Fruit fly (Drosophila melanogaster): ENCODE measurements around the gene CG1265.

CG1265 gene

dm6 chr3L:4283428-4284089 is 29.0 kb downstream of the CG1265 start, which contains the start of the genes srw and CG1316:
Gene srw, minus strand, starts transcription at chr3L:4283478.
Gene CG1316, plus strand, starts transcription at chr3L:4283851.
- TF ChIP-seq HLH106 (tag; optimal IDR thresholded peaks at IDR 0.05): no peak
- peak; percentile 44 for TF ChIP-seq Hnf4 (GFP tag; optimal IDR thresholded peaks at IDR 0.05)
- TF ChIP-seq h (GFP tag; optimal IDR thresholded peaks at IDR 0.05): peak; percentile 45
- TF ChIP-seq usp (GFP tag; optimal IDR thresholded peaks at IDR 0.05): no peak

dm6 chr3L:4286784-4287183 is 32.2 kb downstream of the CG1265 start, which contains the start of gene TfIIEbeta:
Gene TfIIEbeta, plus strand, starts transcription at chr3L:4287038.
- TF ChIP-seq Hr78 (GFP tag; optimal IDR thresholded peaks at IDR 0.05): no peak
- TF ChIP-seq woc (GFP tag; optimal IDR thresholded peaks at IDR 0.05): peak; percentile 35
- TF ChIP-seq HLH106 (tag; optimal IDR thresholded peaks at IDR 0.05): peak; percentile 16
- no peak for TF ChIP-seq dsf (GFP tag; optimal IDR thresholded peaks at IDR 0.05; ENCODE audit: borderline replicate concordance)
- no peak for TF ChIP-seq Hr83 (GFP tag; optimal IDR thresholded peaks at IDR 0.05; ENCODE audit: poor library complexity, severe bottlenecking)
- peak; percentile 12 for TF ChIP-seq h (GFP tag; optimal IDR thresholded peaks at IDR 0.05)
- peak; percentile 5 for TF ChIP-seq OdsH (GFP tag; optimal IDR thresholded peaks at IDR 0.05)
- peak; percentile 52 for TF ChIP-seq rgr (GFP tag; optimal IDR thresholded peaks at IDR 0.05)

- TF ChIP-seq CG9705 (GFP tag; optimal IDR thresholded peaks at IDR 0.05): no peak
- no peak for TF ChIP-seq Vsx2 (GFP tag; optimal IDR thresholded peaks at IDR 0.05; ENCODE audit: partially characterized antibody)
- TF ChIP-seq br (GFP tag; optimal IDR thresholded peaks at IDR 0.05): peak; percentile 76
- TF ChIP-seq h (GFP tag; optimal IDR thresholded peaks at IDR 0.05): peak; percentile 73
- TF ChIP-seq fru (GFP tag; optimal IDR thresholded peaks at IDR 0.05): peak; percentile 75
- TF ChIP-seq Mio (GFP tag; optimal IDR thresholded peaks at IDR 0.05): no peak
- no peak for TF ChIP-seq Hr78 (GFP tag; optimal IDR thresholded peaks at IDR 0.05)
- TF ChIP-seq usp (GFP tag; optimal IDR thresholded peaks at IDR 0.05): no peak
- peak; percentile 37 for TF ChIP-seq Jra (GFP tag; optimal IDR thresholded peaks at IDR 0.05)
- peak; percentile 17 for TF ChIP-seq sv (GFP tag; optimal IDR thresholded peaks at IDR 0.05)
- no peak for TF ChIP-seq GATAd (GFP tag; optimal IDR thresholded peaks at IDR 0.05)
- peak; percentile 63 for TF ChIP-seq rgr (GFP tag; optimal IDR thresholded peaks at IDR 0.05)
- TF ChIP-seq N (GFP tag; optimal IDR thresholded peaks at IDR 0.05): no peak
- TF ChIP-seq sage (GFP tag; optimal IDR thresholded peaks at IDR 0.05): no peak
- no peak for TF ChIP-seq jim (GFP tag; optimal IDR thresholded peaks at IDR 0.05)
- no peak for TF ChIP-seq dmrt93B (GFP tag; optimal IDR thresholded peaks at IDR 0.05)
- TF ChIP-seq foxo (GFP tag; optimal IDR thresholded peaks at IDR 0.05): peak; percentile 26 to 66
- TF ChIP-seq HLH106 (tag; optimal IDR thresholded peaks at IDR 0.05): peak; percentile 60
- no peak for TF ChIP-seq tai (GFP tag; optimal IDR thresholded peaks at IDR 0.05)
- no peak for TF ChIP-seq Abd-B (GFP tag; optimal IDR thresholded peaks at IDR 0.05)
- no peak for TF ChIP-seq Dfd (GFP tag; optimal IDR thresholded peaks at IDR 0.05)
- peak; percentile 59 for TF ChIP-seq Sp1 (GFP tag; optimal IDR thresholded peaks at IDR 0.05)
- no peak for TF ChIP-seq dl (GFP tag; optimal IDR thresholded peaks at IDR 0.05; ENCODE audit: insufficient read depth in 1 of 2, partially characterized antibody in 2 of 2)
- TF ChIP-seq Rel (GFP tag; optimal IDR thresholded peaks at IDR 0.05): no peak
- peak; percentile 18 for TF ChIP-seq Rel (tag; optimal IDR thresholded peaks at IDR 0.05)
- no peak for TF ChIP-seq brk (GFP tag; optimal IDR thresholded peaks at IDR 0.05)
- no peak for TF ChIP-seq Dif (GFP tag; optimal IDR thresholded peaks at IDR 0.05; ENCODE audit: partially characterized antibody)
- no peak for TF ChIP-seq CG32264 (GFP tag; optimal IDR thresholded peaks at IDR 0.05)
- no peak for TF ChIP-seq dsf (GFP tag; optimal IDR thresholded peaks at IDR 0.05; ENCODE audit: borderline replicate concordance)
- TF ChIP-seq Hnf4 (GFP tag; optimal IDR thresholded peaks at IDR 0.05): no peak
- TF ChIP-seq lola (GFP tag; optimal IDR thresholded peaks at IDR 0.05): no peak
- no peak for TF ChIP-seq Myc (optimal IDR thresholded peaks at IDR 0.05)
- peak; percentile 92 for TF ChIP-seq woc (GFP tag; optimal IDR thresholded peaks at IDR 0.05)
- no peak for TF ChIP-seq CrebA (GFP tag; optimal IDR thresholded peaks at IDR 0.05; ENCODE audit: borderline replicate concordance)
- no peak for TF ChIP-seq pan (optimal IDR thresholded peaks at IDR 0.05)
- no peak for TF ChIP-seq Hr83 (GFP tag; optimal IDR thresholded peaks at IDR 0.05; ENCODE audit: poor library complexity, severe bottlenecking)
- TF ChIP-seq OdsH (GFP tag; optimal IDR thresholded peaks at IDR 0.05): peak; percentile 69
- TF ChIP-seq psq (GFP tag; optimal IDR thresholded peaks at IDR 0.05): peak; percentile 56
- peak; percentile 65 for TF ChIP-seq ey (GFP tag; optimal IDR thresholded peaks at IDR 0.05)
These were observed 34.0 kb downstream of the CG1265 start, which contains the start of gene Hexo1 for dm6 chr3L:4288591-4289056. Gene Hexo1, plus strand, starts transcription at chr3L:4288641.

Data from whole organism, wandering third instar larva.